Worm (Caenorhabditis elegans): ENCODE measurements around the gene F10E7.11.

F10E7.11 gene

ce11 chrII:7122661-7123418, at the start of gene F10E7.11:
Gene F10E7.11, minus strand, starts transcription at chrII:7122892.
- TF ChIP-seq sem-4 (tag; optimal IDR thresholded peaks at IDR 0.05) (no peak), ceh-16 (tag; optimal IDR thresholded peaks at IDR 0.05) (no peak), ama-1 (optimal IDR thresholded peaks at IDR 0.05) (no peak), zag-1 (tag; optimal IDR thresholded peaks at IDR 0.05) (no peak), unc-62 (GFP tag; optimal IDR thresholded peaks at IDR 0.05) (no peak), ztf-1 (GFP tag; conservative IDR thresholded peaks at IDR 0.05) (no peak), sma-9 (GFP tag; optimal IDR thresholded peaks at IDR 0.05) (peak; percentile 82), sma-9 (tag; optimal IDR thresholded peaks at IDR 0.05) (no peak), nhr-237 (tag; optimal IDR thresholded peaks at IDR 0.05) (no peak), unc-55 (GFP tag; optimal IDR thresholded peaks at IDR 0.05) (peak; percentile 69), lin-11 (tag; optimal IDR thresholded peaks at IDR 0.05) (no peak), lsy-2 (tag; optimal IDR thresholded peaks at IDR 0.05) (peak in 1 of 2 experiments; percentile 55), ceh-82 (tag; optimal IDR thresholded peaks at IDR 0.05) (no peak), nhr-6 (tag; optimal IDR thresholded peaks at IDR 0.05) (no peak), ztf-4 (tag; optimal IDR thresholded peaks at IDR 0.05) (no peak), nhr-25 (tag; optimal IDR thresholded peaks at IDR 0.05) (no peak), ZK546.5 (tag; optimal IDR thresholded peaks at IDR 0.05) (no peak), unc-39 (tag; optimal IDR thresholded peaks at IDR 0.05) (no peak), mab-5 (tag; optimal IDR thresholded peaks at IDR 0.05) (no peak), nhr-23 (tag; optimal IDR thresholded peaks at IDR 0.05) (no peak), aly-2 (tag; optimal IDR thresholded peaks at IDR 0.05) (no peak), alr-1 (tag; optimal IDR thresholded peaks at IDR 0.05) (no peak), sma-3 (GFP tag; optimal IDR thresholded peaks at IDR 0.05) (no peak), skn-1 (tag; optimal IDR thresholded peaks at IDR 0.05) (no peak), fos-1 (tag; optimal IDR thresholded peaks at IDR 0.05) (no peak), elt-3 (tag; optimal IDR thresholded peaks at IDR 0.05) (no peak), nhr-12 (tag; optimal IDR thresholded peaks at IDR 0.05) (no peak), F13H6.1 (tag; optimal IDR thresholded peaks at IDR 0.05) (peak; percentile 8), dmd-4 (tag; optimal IDR thresholded peaks at IDR 0.05) (no peak), nhr-129 (tag; optimal IDR thresholded peaks at IDR 0.05) (no peak), blmp-1 (tag; optimal IDR thresholded peaks at IDR 0.05; ENCODE audit: insufficient read depth) (no peak), lin-39 (tag; optimal IDR thresholded peaks at IDR 0.05) (no peak), mdl-1 (tag; optimal IDR thresholded peaks at IDR 0.05) (no peak), ztf-11 (tag; optimal IDR thresholded peaks at IDR 0.05) (no peak), peb-1 (tag; optimal IDR thresholded peaks at IDR 0.05) (no peak), C34F6.9 (tag; optimal IDR thresholded peaks at IDR 0.05) (peak; percentile 20), nhr-11 (tag; optimal IDR thresholded peaks at IDR 0.05) (no peak), nhr-10 (tag; optimal IDR thresholded peaks at IDR 0.05) (no peak), nhr-21 (tag; optimal IDR thresholded peaks at IDR 0.05) (no peak), lin-13 (GFP tag; optimal IDR thresholded peaks at IDR 0.05) (no peak), elt-1 (tag; optimal IDR thresholded peaks at IDR 0.05) (no peak), egl-27 (tag; optimal IDR thresholded peaks at IDR 0.05) (no peak), mbf-1 (tag; optimal IDR thresholded peaks at IDR 0.05) (no peak)

- no peak for TF ChIP-seq egl-27 (tag; optimal IDR thresholded peaks at IDR 0.05)
- no peak for TF ChIP-seq mab-5 (tag; optimal IDR thresholded peaks at IDR 0.05)
- no peak for TF ChIP-seq alr-1 (tag; optimal IDR thresholded peaks at IDR 0.05)
- no peak for TF ChIP-seq blmp-1 (tag; optimal IDR thresholded peaks at IDR 0.05; ENCODE audit: insufficient read depth)
Observed at ce11 chrII:7171305-7171998, 48.8 kb upstream of the F10E7.11 start, which contains the start of gene dyf-13. Gene dyf-13, minus strand, starts transcription at chrII:7171355.
